Worm (Caenorhabditis elegans): Measurements from ENCODE around the gene tbc-11.

tbc-11 gene

DNA sequence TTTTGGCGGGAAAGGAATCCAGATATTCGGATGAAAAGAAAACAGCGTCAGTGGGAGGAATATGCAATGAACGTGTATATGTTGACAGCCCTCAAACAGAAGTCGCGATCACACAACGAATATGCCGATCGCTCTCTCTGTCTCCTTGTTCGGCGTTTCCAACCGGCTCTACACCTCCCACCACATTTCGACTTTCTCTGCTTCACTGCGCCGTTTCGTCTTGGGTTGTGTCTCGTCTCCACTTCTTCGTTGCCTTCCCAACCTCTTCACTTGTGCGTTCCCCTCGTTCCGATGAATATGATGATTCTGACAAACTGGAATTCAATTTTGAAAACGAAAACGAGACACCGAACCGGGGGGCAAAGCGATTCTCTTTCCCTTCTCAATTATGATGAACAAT lies 26.8 kb upstream of the tbc-11 start, which contains the start of gene mab-7:
Gene mab-7 (minus strand): TSS at position 101 of the 400 bp plus-strand sequence.
- TF ChIP-seq lsy-2 (tag; optimal IDR thresholded peaks at IDR 0.05) (no peak), daf-8 (GFP tag; IDR thresholded peaks at IDR 0.05) (no peak), dmd-9 (GFP tag; IDR thresholded peaks at IDR 0.05) (no peak), fos-1 (tag; optimal IDR thresholded peaks at IDR 0.05) (no peak)

DNA sequence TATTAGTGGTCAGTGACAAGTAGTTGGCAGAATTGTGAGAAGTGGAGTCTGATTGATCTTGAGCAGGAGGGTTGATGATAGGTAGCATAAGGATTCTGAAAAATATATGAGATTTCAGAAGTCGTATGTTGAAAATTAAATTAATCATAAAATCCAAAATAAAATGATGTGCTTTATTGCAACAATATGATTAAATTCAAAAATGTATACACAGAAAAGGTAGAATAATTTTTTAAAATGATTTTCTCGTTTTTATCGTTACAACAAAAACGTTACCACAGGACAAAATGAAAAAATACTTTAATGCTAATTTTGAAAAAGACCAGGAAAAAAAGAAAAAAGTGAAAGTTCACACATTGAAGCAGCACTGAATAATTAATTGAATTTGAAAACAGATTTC lies 22.2 kb upstream of the tbc-11 start, which contains the start of gene ZC13.10:
Gene ZC13.10 (minus strand): TSS at position 101 of the 400 bp plus-strand sequence.
- TF ChIP-seq zag-1 (tag; optimal IDR thresholded peaks at IDR 0.05) (no peak), nhr-10 (tag; optimal IDR thresholded peaks at IDR 0.05) (no peak), nhr-28 (tag; optimal IDR thresholded peaks at IDR 0.05) (no peak), sdz-12 (GFP tag; optimal IDR thresholded peaks at IDR 0.05) (no peak), fos-1 (tag; optimal IDR thresholded peaks at IDR 0.05) (no peak), daf-12 (tag; optimal IDR thresholded peaks at IDR 0.05) (no peak), lin-15B (tag; optimal IDR thresholded peaks at IDR 0.05) (no peak), Y5F2A.4 (GFP tag; optimal IDR thresholded peaks at IDR 0.05) (no peak), aha-1 (tag) (no peak)

DNA sequence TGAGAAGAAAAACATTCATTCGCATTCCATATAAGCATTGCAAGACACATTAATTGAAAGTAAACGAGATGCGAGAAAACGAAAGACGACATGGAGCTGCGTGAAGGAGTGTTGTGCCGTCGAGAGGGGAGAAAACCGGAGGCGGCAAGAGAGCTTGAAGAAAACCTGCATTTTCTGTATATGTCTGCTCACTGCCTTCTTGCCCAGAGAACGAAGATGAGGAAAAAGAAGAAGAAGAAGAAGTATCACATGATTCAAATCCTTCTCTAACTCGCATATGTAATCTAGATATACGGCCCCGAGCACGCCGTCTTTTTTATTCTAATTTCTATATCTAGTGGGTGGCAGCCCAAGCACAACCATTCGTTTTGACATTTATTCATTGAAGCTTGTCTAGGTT lies 14.4 kb upstream of the tbc-11 start:
- no peak for TF ChIP-seq lir-3 (tag; optimal IDR thresholded peaks at IDR 0.05)
- TF ChIP-seq ZK546.5 (tag; optimal IDR thresholded peaks at IDR 0.05) = no peak
- no peak for TF ChIP-seq T26A8.4 (GFP tag; IDR thresholded peaks at IDR 0.05)
- peak; percentile 19 for TF ChIP-seq fkh-10 (GFP tag; optimal IDR thresholded peaks at IDR 0.05)
- TF ChIP-seq lin-39 (tag; optimal IDR thresholded peaks at IDR 0.05) = no peak
- 0 out of 2 replicates have a peak, but pooled peaks have one; percentile 32 for TF ChIP-seq hmg-1.1 (GFP tag; IDR thresholded peaks at IDR 0.05)
- no peak for TF ChIP-seq snpc-1.2 (GFP tag; IDR thresholded peaks at IDR 0.05)
- no peak for TF ChIP-seq Y48G9A.11 (GFP tag; IDR thresholded peaks at IDR 0.05)
- TF ChIP-seq spr-3 (GFP tag; optimal IDR thresholded peaks at IDR 0.05) = no peak
- TF ChIP-seq ceh-32 (tag; optimal IDR thresholded peaks at IDR 0.05; ENCODE audit: poor library complexity) = no peak
- no peak for TF ChIP-seq T20F7.1 (GFP tag; optimal IDR thresholded peaks at IDR 0.05)
- TF ChIP-seq mdt-29 (GFP tag; IDR thresholded peaks at IDR 0.05) = no peak
- no peak for TF ChIP-seq ceh-20 (GFP tag; IDR thresholded peaks at IDR 0.05)
- no peak for TF ChIP-seq pha-4 (GFP tag; IDR thresholded peaks at IDR 0.05)
- no peak for TF ChIP-seq pha-4 (tag; optimal IDR thresholded peaks at IDR 0.05)
- no peak for TF ChIP-seq R02D3.7 (tag; optimal IDR thresholded peaks at IDR 0.05)
- peak; percentile 15 for TF ChIP-seq hlh-30 (tag; optimal IDR thresholded peaks at IDR 0.05; ENCODE audit: insufficient read depth)
- TF ChIP-seq lim-7 (GFP tag; IDR thresholded peaks at IDR 0.05) = no peak
- 0 out of 2 replicates have a peak, but pooled peaks have one; percentile 10 for TF ChIP-seq ctbp-1 (GFP tag; IDR thresholded peaks at IDR 0.05)
- TF ChIP-seq F37D6.2 (tag; optimal IDR thresholded peaks at IDR 0.05) = no peak
- TF ChIP-seq nhr-6 (tag; optimal IDR thresholded peaks at IDR 0.05) = no peak
- peak; percentile 23 for TF ChIP-seq rbr-2 (tag; optimal IDR thresholded peaks at IDR 0.05)

DNA sequence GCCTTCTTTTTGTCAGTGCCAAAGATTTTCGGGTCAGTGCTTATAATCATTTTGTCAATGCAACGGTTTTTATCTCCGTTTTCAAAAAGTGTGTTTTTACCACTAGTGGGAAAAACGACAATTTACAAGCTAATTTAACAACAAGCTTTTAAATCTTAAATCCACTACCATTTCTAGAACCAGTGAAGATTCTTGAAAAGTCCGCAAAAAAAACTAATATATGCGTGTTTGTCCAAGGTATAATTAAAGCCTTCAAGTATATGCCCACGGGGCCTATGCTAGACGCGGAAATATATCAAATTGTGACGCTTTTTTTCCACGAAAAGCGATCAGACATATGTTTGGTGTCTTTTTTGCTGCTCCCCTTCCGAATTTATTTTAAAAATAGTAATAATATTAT lies 12.2 kb upstream of the tbc-11 start:
- TF ChIP-seq tag-97 (GFP tag; IDR thresholded peaks at IDR 0.05) = no peak
- TF ChIP-seq D1046.2 (GFP tag; IDR thresholded peaks at IDR 0.05) = no peak
- peak in 1 of 2 experiments; percentile 95 for TF ChIP-seq unc-62 (GFP tag; optimal IDR thresholded peaks at IDR 0.05 in 1 of 2)
- no peak for TF ChIP-seq unc-62 (tag; optimal IDR thresholded peaks at IDR 0.05)
- TF ChIP-seq nhr-10 (tag; optimal IDR thresholded peaks at IDR 0.05) = no peak
- no peak for TF ChIP-seq ZK546.5 (tag; optimal IDR thresholded peaks at IDR 0.05)
